Fruit fly (Drosophila melanogaster) whole organism, embryonic: Measurements from ENCODE around the gene Oatp26F.

Source experiments
- Awh ChIP-seq: fragments of 200-800 bp; sonication (Bioruptor generic); IDR thresholded peaks from 2 replicates; pipeline ENCODE4, ENCODE4 v1.3.6; 2022; ENCODE audit warnings: missing biosample characterization, missing genetic modification characterization
- B-H2 ChIP-seq: fragments of 200-800 bp; sonication (Bioruptor generic); optimal IDR thresholded peaks from 2 replicates; lab custom pipeline; 2018; ENCODE audit warnings: missing biosample characterization, mild to moderate bottlenecking, missing genetic modification characterization
- Blimp-1 ChIP-seq: fragments of 200-800 bp; sonication (Bioruptor generic); optimal IDR thresholded peaks from 3 replicates; lab custom pipeline; 2018; ENCODE audit warnings: missing biosample characterization, missing genetic modification characterization, mild to moderate bottlenecking, moderate library complexity, missing genetic modification reagents
- CG10979 ChIP-seq: fragments of 200-800 bp; sonication (Bioruptor generic); optimal IDR thresholded peaks from 2 replicates; lab custom pipeline; 2018; ENCODE audit warnings: missing biosample characterization, mild to moderate bottlenecking, missing genetic modification characterization, moderate library complexity
- CG11093 ChIP-seq: fragments of 200-800 bp; sonication (Bioruptor generic); IDR thresholded peaks from 3 replicates; pipeline ENCODE4 v1.3.6; 2022; ENCODE audit warnings: missing biosample characterization, missing genetic modification characterization
- CG11247 ChIP-seq: fragments of 200-800 bp; sonication (Bioruptor generic); IDR thresholded peaks from 2 replicates; pipeline ENCODE4 v1.3.6; 2022; ENCODE audit warnings: missing biosample characterization, missing genetic modification characterization
- CG13123 ChIP-seq: fragments of 200-800 bp; sonication (Bioruptor generic); optimal IDR thresholded peaks from 2 replicates; lab custom pipeline; 2016; ENCODE audit warnings: missing biosample characterization, missing genetic modification characterization
- CG17359 ChIP-seq: fragments of 200-800 bp; sonication (Bioruptor generic); optimal IDR thresholded peaks from 3 replicates; lab custom pipeline; 2018; ENCODE audit warnings: missing biosample characterization, mild to moderate bottlenecking, missing genetic modification characterization, moderate library complexity
- CG18476 ChIP-seq: fragments of 200-800 bp; sonication (Bioruptor generic); optimal IDR thresholded peaks from 2 replicates; lab custom pipeline; 2016; ENCODE audit warnings: missing biosample characterization, mild to moderate bottlenecking, missing genetic modification characterization
- CG30403 ChIP-seq: fragments of 200-800 bp; sonication (Bioruptor generic); optimal IDR thresholded peaks from 3 replicates; lab custom pipeline; 2016; ENCODE audit warnings: missing biosample characterization, missing genetic modification characterization
- CG4820 ChIP-seq: fragments of 200-800 bp; sonication (Bioruptor generic); optimal IDR thresholded peaks from 3 replicates; lab custom pipeline; 2016; ENCODE audit warnings: missing biosample characterization, missing genetic modification characterization
- CG4854 ChIP-seq: fragments of 200-800 bp; sonication (Bioruptor generic); optimal IDR thresholded peaks from 2 replicates; lab custom pipeline; 2016; ENCODE audit warnings: missing biosample characterization, missing genetic modification characterization, inconsistent platforms
- CG6654 ChIP-seq: fragments of 200-800 bp; sonication (Bioruptor generic); optimal IDR thresholded peaks from 2 replicates; lab custom pipeline; 2017; ENCODE audit warnings: missing biosample characterization, mild to moderate bottlenecking, missing genetic modification characterization
- CG7271 ChIP-seq: fragments of 200-800 bp; sonication (Bioruptor generic); optimal IDR thresholded peaks from 2 replicates; lab custom pipeline; 2018; ENCODE audit warnings: missing biosample characterization, mild to moderate bottlenecking, missing genetic modification characterization, moderate library complexity
- CG8944 ChIP-seq: fragments of 200-800 bp; sonication (Bioruptor generic); optimal IDR thresholded peaks from 3 replicates; lab custom pipeline; 2016; ENCODE audit warnings: missing biosample characterization, missing genetic modification characterization
- CTCF ChIP-seq: fragments of 200-800 bp; sonication (Bioruptor generic); optimal IDR thresholded peaks from 2 replicates; lab custom pipeline; 2017; ENCODE audit warnings: missing biosample characterization, mild to moderate bottlenecking, missing genetic modification characterization, moderate library complexity
- Dad ChIP-seq: fragments of 200-800 bp; sonication (Bioruptor generic); optimal IDR thresholded peaks from 3 replicates; lab custom pipeline; 2016; ENCODE audit warnings: missing biosample characterization, missing genetic modification characterization
- Dll ChIP-seq: fragments of 200-800 bp; sonication (Bioruptor generic); IDR thresholded peaks from 4 replicates; pipeline ENCODE4 v1.3.6; 2022; ENCODE audit warnings: missing biosample characterization, missing genetic modification characterization; ENCODE audit not compliant: partially characterized antibody
- Drgx ChIP-seq: fragments of 200-800 bp; sonication (Bioruptor generic); IDR thresholded peaks from 2 replicates; pipeline ENCODE4 v1.3.6; 2022; ENCODE audit warnings: missing biosample characterization, missing genetic modification characterization
- Ets97D ChIP-seq: fragments of 200-800 bp; sonication (Bioruptor generic); optimal IDR thresholded peaks from 3 replicates; lab custom pipeline; 2016; ENCODE audit warnings: missing biosample characterization, missing genetic modification characterization
- HLH3B ChIP-seq: fragments of 200-800 bp; sonication (Bioruptor generic); IDR thresholded peaks from 2 replicates; pipeline ENCODE4 v1.3.6; 2022; ENCODE audit warnings: missing biosample characterization, missing genetic modification characterization
- Hmx ChIP-seq: fragments of 200-800 bp; sonication (Bioruptor generic); optimal IDR thresholded peaks from 2 replicates; lab custom pipeline; 2016; ENCODE audit warnings: missing biosample characterization, missing genetic modification characterization
- Hr3 ChIP-seq: fragments of 200-800 bp; sonication (Bioruptor generic); optimal IDR thresholded peaks from 3 replicates; lab custom pipeline; 2016; ENCODE audit warnings: missing biosample characterization, missing genetic modification characterization
- MBD-R2 ChIP-seq: fragments of 200-800 bp; sonication (Bioruptor generic); IDR thresholded peaks from 2 replicates; pipeline ENCODE4 v1.3.6; 2022; ENCODE audit warnings: missing biosample characterization, missing genetic modification characterization
- MTF-1 ChIP-seq: fragments of 200-800 bp; sonication (Bioruptor generic); optimal IDR thresholded peaks from 2 replicates; lab custom pipeline; 2018; ENCODE audit warnings: missing biosample characterization, mild to moderate bottlenecking, missing genetic modification characterization, borderline replicate concordance
- Sin3A ChIP-seq: fragments of >200 bp; optimal IDR thresholded peaks from 2 replicates; lab custom pipeline; 2018
- Sox100B ChIP-seq: fragments of 200-800 bp; sonication (Bioruptor generic); optimal IDR thresholded peaks from 3 replicates; lab custom pipeline; 2018; ENCODE audit warnings: missing biosample characterization, mild to moderate bottlenecking, missing genetic modification characterization
- Spps ChIP-seq: fragments of 200-800 bp; sonication (Bioruptor generic); optimal IDR thresholded peaks from 2 replicates; lab custom pipeline; 2018; ENCODE audit warnings: missing biosample characterization, mild to moderate bottlenecking, missing genetic modification characterization
- Sry-β ChIP-seq: fragments of 200-800 bp; sonication (Bioruptor generic); optimal IDR thresholded peaks from 2 replicates; lab custom pipeline; 2018; ENCODE audit warnings: missing biosample characterization, mild to moderate bottlenecking, missing genetic modification characterization, moderate library complexity
- TFAM ChIP-seq: fragments of 200-800 bp; sonication (Bioruptor generic); optimal IDR thresholded peaks from 2 replicates; lab custom pipeline; 2017; ENCODE audit warnings: missing biosample characterization, missing genetic modification characterization, inconsistent platforms
- cwo ChIP-seq: fragments of 200-800 bp; sonication (Bioruptor generic); optimal IDR thresholded peaks from 3 replicates; lab custom pipeline; 2017; ENCODE audit warnings: missing biosample characterization, missing genetic modification characterization, mild to moderate bottlenecking, moderate library complexity, missing genetic modification reagents
- da ChIP-seq: fragments of 200-800 bp; sonication (Bioruptor generic); optimal IDR thresholded peaks from 2 replicates; lab custom pipeline; 2016; ENCODE audit warnings: missing biosample characterization, missing genetic modification characterization
- dan ChIP-seq: fragments of 200-800 bp; sonication (Bioruptor generic); IDR thresholded peaks from 2 replicates; pipeline ENCODE4 v1.3.6; 2022; ENCODE audit warnings: missing biosample characterization, missing genetic modification characterization
- dati ChIP-seq: fragments of 200-800 bp; sonication (Bioruptor generic); IDR thresholded peaks from 2 replicates; pipeline ENCODE4 v1.3.6; 2022; ENCODE audit warnings: missing biosample characterization, missing genetic modification characterization
- dimm ChIP-seq: fragments of 200-800 bp; sonication (Bioruptor generic); IDR thresholded peaks from 2 replicates; pipeline ENCODE4 v1.3.6; 2022; ENCODE audit warnings: missing biosample characterization, missing genetic modification characterization
- ewg ChIP-seq: fragments of 200-800 bp; sonication (Bioruptor generic); optimal IDR thresholded peaks from 3 replicates; lab custom pipeline; 2017; ENCODE audit warnings: mild to moderate bottlenecking, missing biosample characterization, missing genetic modification reagents, missing genetic modification characterization
- gcm2 ChIP-seq: fragments of 200-800 bp; sonication (Bioruptor generic); optimal IDR thresholded peaks from 2 replicates; lab custom pipeline; 2016; ENCODE audit warnings: missing biosample characterization, missing genetic modification characterization
- grau ChIP-seq: fragments of 200-800 bp; optimal IDR thresholded peaks from 3 replicates; lab custom pipeline; 2019; ENCODE audit warnings: missing biosample characterization, mild to moderate bottlenecking, missing genetic modification characterization, moderate library complexity
- lmd ChIP-seq: fragments of 200-800 bp; sonication (Bioruptor generic); IDR thresholded peaks from 2 replicates; pipeline ENCODE4 v1.3.6; 2022; ENCODE audit warnings: missing biosample characterization, missing genetic modification characterization
- pnt ChIP-seq: fragments of 200-800 bp; sonication (Bioruptor generic); optimal IDR thresholded peaks from 3 replicates; lab custom pipeline; 2016; ENCODE audit warnings: missing biosample characterization, missing genetic modification characterization
- rib ChIP-seq: fragments of 200-800 bp; sonication (Bioruptor generic); IDR thresholded peaks from 2 replicates; pipeline ENCODE4 v1.3.6; 2022; ENCODE audit warnings: missing biosample characterization, missing genetic modification characterization
- row ChIP-seq: fragments of 200-800 bp; sonication (Bioruptor generic); IDR thresholded peaks from 3 replicates; pipeline ENCODE4 v1.3.6; 2022; ENCODE audit warnings: missing biosample characterization, missing genetic modification characterization
- salm ChIP-seq: fragments of 200-800 bp; sonication (Bioruptor generic); optimal IDR thresholded peaks from 2 replicates; lab custom pipeline; 2018; ENCODE audit warnings: missing biosample characterization, mild to moderate bottlenecking, missing genetic modification characterization
- sd ChIP-seq: fragments of 200-800 bp; sonication (Bioruptor generic); optimal IDR thresholded peaks from 3 replicates; lab custom pipeline; 2018; ENCODE audit warnings: missing biosample characterization, mild to moderate bottlenecking, missing genetic modification characterization, moderate library complexity
- sens-2 ChIP-seq: fragments of 200-800 bp; sonication (Bioruptor generic); IDR thresholded peaks from 2 replicates; pipeline ENCODE4 v1.3.6; 2022; ENCODE audit warnings: missing biosample characterization, missing genetic modification characterization
- slou ChIP-seq: fragments of 200-800 bp; sonication (Bioruptor generic); optimal IDR thresholded peaks from 3 replicates; lab custom pipeline; 2016; ENCODE audit warnings: missing biosample characterization, missing genetic modification characterization
- tgo ChIP-seq: fragments of 200-800 bp; sonication (Bioruptor generic); IDR thresholded peaks from 3 replicates; pipeline ENCODE4 v1.3.6; 2022; ENCODE audit warnings: missing biosample characterization, missing genetic modification characterization
- tna ChIP-seq: fragments of 200-800 bp; sonication (Bioruptor generic); IDR thresholded peaks from 2 replicates; pipeline ENCODE4 v1.3.6; 2022; ENCODE audit warnings: missing biosample characterization, missing genetic modification characterization; ENCODE audit not compliant: partially characterized antibody
- zen2 ChIP-seq: fragments of 200-800 bp; sonication (Bioruptor generic); IDR thresholded peaks from 3 replicates; pipeline ENCODE4 v1.3.6; 2022; ENCODE audit warnings: missing biosample characterization, missing genetic modification characterization; ENCODE audit not compliant: partially characterized antibody
- zfh1 ChIP-seq: fragments of 200-800 bp; sonication (Bioruptor generic); IDR thresholded peaks from 3 replicates; pipeline ENCODE4 v1.3.6; 2022; ENCODE audit warnings: missing biosample characterization, missing genetic modification characterization

Gene Oatp26F

dm6 chr2L:6647103-6647711 is 15.0 kb upstream of the Oatp26F start (continued):
- TF ChIP-seq lmd (peak; percentile 97), sd (tag; lab: Kevin White, UChicago) (peak; percentile 95), CG13123 (peak; percentile 96), ewg (peak; percentile 97), Dll (GFP tag; lab: Robert Waterston, UW) (peak; percentile 37; the same call in 1 of the 4 replicates), B-H2 (GFP tag; lab: Kevin White, UChicago) (peak; percentile 93), Spps (tag; lab: Kevin White, UChicago) (peak; percentile 97), zen2 (GFP tag; lab: Robert Waterston, UW) (no peak), CG4854 (peak; percentile 98), sens-2 (GFP tag; lab: Robert Waterston, UW) (peak; percentile 96), CG4820 (GFP tag; lab: Kevin White, UChicago) (peak; percentile 97), tgo (GFP tag; lab: Robert Waterston, UW) (peak; percentile 98), MBD-R2 (GFP tag; lab: Robert Waterston, UW) (peak; percentile 89), CG17359 (tag; lab: Kevin White, UChicago) (peak; percentile 99), Dad (GFP tag; lab: Kevin White, UChicago) (peak; percentile 98), gcm2 (GFP tag; lab: Kevin White, UChicago) (peak; percentile 97), dati (GFP tag; lab: Robert Waterston, UW) (peak; percentile 91), salm (tag; lab: Kevin White, UChicago) (peak; percentile 99), slou (GFP tag; lab: Kevin White, UChicago) (peak; percentile 93), CG7271 (tag; lab: Kevin White, UChicago) (peak; percentile 93), CTCF (GFP tag; lab: Kevin White, UChicago) (peak; percentile 78), Sry-β (GFP tag; lab: Kevin White, UChicago) (peak; percentile 75), row (peak; percentile 97), pnt (GFP tag; lab: Kevin White, UChicago) (peak; percentile 97), HLH3B (peak; percentile 98), grau (tag; lab: Kevin White, UChicago) (peak; percentile 97), da (GFP tag; lab: Kevin White, UChicago) (peak; percentile 97), CG11093 (GFP tag; lab: Robert Waterston, UW) (peak; percentile 94), CG8944 (peak; percentile 98), Blimp-1 (peak; percentile 98), MTF-1 (peak; percentile 96), dimm (peak; percentile 92), cwo (GFP tag; lab: Kevin White, UChicago) (peak; percentile 96), Hmx (GFP tag; lab: Kevin White, UChicago) (no peak), zfh1 (GFP tag; lab: Robert Waterston, UW) (peak; percentile 98), Sox100B (GFP tag; lab: Kevin White, UChicago) (peak; percentile 98), CG30403 (peak; percentile 99), Sin3A (lab: Kevin White, UChicago) (no peak), Drgx (peak; percentile 98), rib (GFP tag; lab: Robert Waterston, UW) (peak; percentile 93), CG11247 (peak; percentile 92), Hr3 (GFP tag; lab: Kevin White, UChicago) (peak; percentile 97), CG6654 (GFP tag; lab: Kevin White, UChicago) (peak; percentile 92), Awh (peak; percentile 98), tna (GFP tag; lab: Robert Waterston, UW) (0 out of 2 replicates have a peak, but pooled peaks have one; percentile 24), Ets97D (GFP tag; lab: Kevin White, UChicago) (peak; percentile 94), CG18476 (GFP tag; lab: Kevin White, UChicago) (peak; percentile 98), dan (GFP tag; lab: Robert Waterston, UW) (peak; percentile 88), TFAM (GFP tag; lab: Kevin White, UChicago) (peak; percentile 95), CG10979 (tag; lab: Kevin White, UChicago) (peak; percentile 99)
